Fruit fly (Drosophila melanogaster) Kc167 (cell line): ENCODE results near the gene CG14253.

Experiments used
- Myc ChIP-seq: fragments of >200 bp; optimal IDR thresholded peaks from 2 replicates; lab custom pipeline; 2017; ENCODE audit warnings: missing external identifiers
- Sin3A ChIP-seq: fragments of >200 bp; optimal IDR thresholded peaks from 2 replicates; lab custom pipeline; 2018; ENCODE audit warnings: missing external identifiers
- h ChIP-seq: fragments of >200 bp; optimal IDR thresholded peaks from 3 replicates; lab custom pipeline; 2018; ENCODE audit warnings: missing external identifiers
- psq ChIP-seq: fragments of >200 bp; optimal IDR thresholded peaks from 2 replicates; lab custom pipeline; 2017; ENCODE audit warnings: missing external identifiers

dm6 chr3R:26963747-26964174 lies 14.6 kb upstream of the CG14253 start:
- TF ChIP-seq h (lab: Kevin White, UChicago) (no peak), Sin3A (lab: Kevin White, UChicago) (no peak), psq (lab: Kevin White, UChicago) (no peak), Myc (lab: Kevin White, UChicago) (no peak)
